Worm (Caenorhabditis elegans): ENCODE results near the gene acl-7.
A peak's percentile ranks its signal among the peaks of the same experiment; 100 is the strongest.

acl-7 gene

ce11 chrII:12816412-12817146 is at the start of gene acl-7:
acl-7 (minus strand) TSS chrII:12816462.
- TF ChIP-seq Y116A8C.19 (tag; optimal IDR thresholded peaks at IDR 0.05; ENCODE audit: borderline replicate concordance) (no peak), elt-2 (tag; optimal IDR thresholded peaks at IDR 0.05) (peak; percentile 42), fkh-4 (tag; optimal IDR thresholded peaks at IDR 0.05; ENCODE audit: borderline replicate concordance) (no peak)

- TF ChIP-seq ceh-88 (GFP tag; IDR thresholded peaks at IDR 0.05) (no peak), efl-1 (optimal IDR thresholded peaks at IDR 0.05) (no peak), efl-1 (GFP tag; optimal IDR thresholded peaks at IDR 0.05 in 1 of 2) (peak in 1 of 2 experiments; percentile 90)
Measured at ce11 chrII:12865604-12866003, 49.3 kb upstream of the acl-7 start, which contains the start of gene snf-5. snf-5 (minus strand) TSS chrII:12865785.

ce11 chrII:12855900-12856299 is 39.6 kb upstream of the acl-7 start, which contains the start of gene Y46G5A.29:
Y46G5A.29 (plus strand) TSS chrII:12856200.
- TF ChIP-seq snu-23 (GFP tag; optimal IDR thresholded peaks at IDR 0.05) (no peak), fkh-4 (tag; optimal IDR thresholded peaks at IDR 0.05; ENCODE audit: borderline replicate concordance) (no peak), nhr-47 (tag; optimal IDR thresholded peaks at IDR 0.05) (no peak), vab-15 (tag; optimal IDR thresholded peaks at IDR 0.05) (no peak), nhr-77 (tag; optimal IDR thresholded peaks at IDR 0.05) (no peak), swsn-7 (tag; optimal IDR thresholded peaks at IDR 0.05) (no peak), nhr-11 (tag; optimal IDR thresholded peaks at IDR 0.05) (no peak)

- TF ChIP-seq ceh-82 (tag; optimal IDR thresholded peaks at IDR 0.05) (no peak), pqm-1 (tag; optimal IDR thresholded peaks at IDR 0.05) (no peak), nhr-84 (tag; optimal IDR thresholded peaks at IDR 0.05) (no peak), grh-1 (GFP tag; IDR thresholded peaks at IDR 0.05) (no peak), C34B4.2 (tag; optimal IDR thresholded peaks at IDR 0.05) (no peak), nhr-12 (tag; optimal IDR thresholded peaks at IDR 0.05) (no peak), irx-1 (tag; optimal IDR thresholded peaks at IDR 0.05) (no peak), lir-3 (tag; optimal IDR thresholded peaks at IDR 0.05; ENCODE audit: poor library complexity) (no peak), ztf-4 (tag; optimal IDR thresholded peaks at IDR 0.05) (no peak), skn-1 (tag; optimal IDR thresholded peaks at IDR 0.05) (no peak), snpc-4 (tag; optimal IDR thresholded peaks at IDR 0.05) (no peak), fkh-4 (tag; optimal IDR thresholded peaks at IDR 0.05; ENCODE audit: borderline replicate concordance) (no peak)
Measured at ce11 chrII:12850129-12850528, 33.9 kb upstream of the acl-7 start, which contains the start of gene Y46G5A.28. Y46G5A.28 (plus strand) TSS chrII:12850429.

ce11 chrII:12847736-12848135 is 31.5 kb upstream of the acl-7 start, which contains the start of gene pes-10:
pes-10 (minus strand) TSS chrII:12847836.
- no peak for TF ChIP-seq unc-130 (tag; optimal IDR thresholded peaks at IDR 0.05)
- TF ChIP-seq aly-2 (tag; optimal IDR thresholded peaks at IDR 0.05), result no peak
- no peak for TF ChIP-seq hpl-2 (GFP tag; optimal IDR thresholded peaks at IDR 0.05)
- TF ChIP-seq nhr-12 (tag; optimal IDR thresholded peaks at IDR 0.05), result no peak
- no peak for TF ChIP-seq lin-13 (GFP tag; optimal IDR thresholded peaks at IDR 0.05)
- TF ChIP-seq ceh-90 (tag; optimal IDR thresholded peaks at IDR 0.05), result no peak

- no peak for TF ChIP-seq efl-1 (optimal IDR thresholded peaks at IDR 0.05)
- no peak for TF ChIP-seq efl-1 (GFP tag; optimal IDR thresholded peaks at IDR 0.05 in 1 of 2)
Measured at ce11 chrII:12840057-12840456, 23.8 kb upstream of the acl-7 start, which contains the start of gene lgc-35. lgc-35 (minus strand) TSS chrII:12840157.

ce11 chrII:12830347-12830746 is 14.1 kb upstream of the acl-7 start, which contains the start of gene bcmo-1:
bcmo-1 (plus strand) TSS chrII:12830676.
- TF ChIP-seq ceh-8 (GFP tag; optimal IDR thresholded peaks at IDR 0.05) (no peak), nhr-85 (tag) (no peak), hlh-17 (GFP tag; optimal IDR thresholded peaks at IDR 0.05; ENCODE audit: borderline replicate concordance) (no peak), nhr-20 (tag; optimal IDR thresholded peaks at IDR 0.05) (peak; percentile 25), elt-3 (tag; optimal IDR thresholded peaks at IDR 0.05) (no peak), sox-4 (tag; optimal IDR thresholded peaks at IDR 0.05) (no peak), mab-9 (GFP tag; IDR thresholded peaks at IDR 0.05) (no peak)
